Worm (Caenorhabditis elegans) whole organism, L1 larva: ENCODE data around the gene T25B6.5.

ENCODE experiments used
- aly-2 ChIP-seq: fragments of 150-350 bp; optimal IDR thresholded peaks from 2 replicates; lab custom pipeline; 2014; ENCODE audit warnings: missing biosample characterization, missing genetic modification characterization
- grh-1 ChIP-seq: fragments of 200-800 bp; sonication (Bioruptor generic); IDR thresholded peaks from 2 replicates; pipeline ENCODE4 v1.3.6; 2022; ENCODE audit warnings: missing genetic modification reagents, missing genetic modification characterization, missing compliant biosample characterization
- lin-35 ChIP-seq, 2 experiments: fragments of 150-350 bp; optimal IDR thresholded peaks; 2 replicates each; lab custom pipeline; 2014; ENCODE audit warnings: missing biosample characterization in 2 of 2, missing genetic modification characterization in 2 of 2, missing genetic modification reagents in 2 of 2
- sox-4 ChIP-seq: sonication (generic microtip); optimal IDR thresholded peaks from 2 replicates; lab custom pipeline; 2016; ENCODE audit warnings: missing genetic modification characterization, missing compliant biosample characterization
- unc-86 ChIP-seq: sonication (generic microtip); optimal IDR thresholded peaks from 2 replicates; lab custom pipeline; 2016; ENCODE audit warnings: missing genetic modification characterization, missing compliant biosample characterization

- TF ChIP-seq grh-1 (no peak), lin-35 (GFP tag; optimal IDR thresholded peaks at IDR 0.05; lab: Kevin White, UChicago) (no peak), sox-4 (no peak), aly-2 (tag; lab: Kevin White, UChicago) (no peak), unc-86 (tag; lab: Kevin White, UChicago) (no peak)
These were observed 41.9 kb upstream of the T25B6.5 start for ce11 chrX:9063439-9063838.
